Fruit fly (Drosophila melanogaster) whole organism, prepupa: ENCODE data around the gene Strip.

Experiments
- CG7368 ChIP-seq: fragments of 200-800 bp; sonication (Bioruptor generic); optimal IDR thresholded peaks from 3 replicates; lab custom pipeline; 2016; ENCODE audit warnings: missing biosample characterization, missing genetic modification characterization
- Lpt ChIP-seq: fragments of 200-800 bp; sonication (Bioruptor generic); optimal IDR thresholded peaks from 3 replicates; lab custom pipeline; 2016; ENCODE audit warnings: missing biosample characterization, missing genetic modification characterization

dm6 chr3L:3304740-3305139, 23.9 kb downstream of the Strip start:
- no peak for TF ChIP-seq CG7368
- TF ChIP-seq Lpt (GFP tag; lab: Kevin White, UChicago) = no peak
